Fruit fly (Drosophila melanogaster): ENCODE measurements around the gene Ugt37E1.

DNA sequence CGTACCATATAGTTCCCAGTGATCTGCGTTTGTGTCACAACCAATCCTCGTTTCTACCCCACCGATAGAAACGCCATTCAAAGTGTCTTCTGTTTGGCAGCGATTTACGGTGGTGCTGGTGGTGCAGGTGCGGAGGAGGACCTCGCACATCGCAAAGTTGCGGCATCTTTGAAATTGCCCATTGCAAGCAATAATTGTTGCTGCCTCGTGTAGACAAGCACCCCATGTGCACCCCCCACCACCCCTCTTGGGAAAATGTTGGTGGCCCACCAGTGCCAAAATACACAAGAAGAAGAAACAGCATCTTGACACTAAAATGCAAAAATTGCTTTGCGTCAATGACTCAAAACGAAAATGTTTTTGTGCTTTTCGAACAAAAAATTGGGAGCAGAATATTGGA is 31.9 kb upstream of the Ugt37E1 start:
- no peak for TF ChIP-seq CG8478 (optimal IDR thresholded peaks at IDR 0.05)
- TF ChIP-seq CTCF (optimal IDR thresholded peaks at IDR 0.05) = no peak
